Fruit fly (Drosophila melanogaster) whole organism, prepupa: ENCODE measurements around the gene CG13408.

Experiments
- Blimp-1 ChIP-seq: fragments of 200-800 bp; sonication (Bioruptor generic); optimal IDR thresholded peaks from 3 replicates; lab custom pipeline; 2017; ENCODE audit warnings: missing biosample characterization, missing genetic modification characterization, mild to moderate bottlenecking, moderate library complexity, missing genetic modification reagents
- CG10669 ChIP-seq: fragments of 200-800 bp; sonication (Bioruptor generic); optimal IDR thresholded peaks from 3 replicates; lab custom pipeline; 2018; ENCODE audit warnings: missing biosample characterization, mild to moderate bottlenecking, missing genetic modification characterization, moderate library complexity
- CG11902 ChIP-seq: fragments of 200-800 bp; sonication (Bioruptor generic); optimal IDR thresholded peaks from 3 replicates; lab custom pipeline; 2016; ENCODE audit warnings: missing biosample characterization, missing genetic modification characterization
- CG15336 ChIP-seq: fragments of 200-800 bp; sonication (Bioruptor generic); IDR thresholded peaks from 2 replicates; pipeline ENCODE4 v1.3.6; 2022; ENCODE audit warnings: missing biosample characterization, missing genetic modification characterization
- CG1621 ChIP-seq: fragments of 200-800 bp; sonication (Bioruptor generic); optimal IDR thresholded peaks from 3 replicates; lab custom pipeline; 2018; ENCODE audit warnings: missing biosample characterization, mild to moderate bottlenecking, missing genetic modification characterization
- CG16779 ChIP-seq: fragments of 200-800 bp; sonication (Bioruptor generic); optimal IDR thresholded peaks from 3 replicates; lab custom pipeline; 2017; ENCODE audit warnings: missing biosample characterization, mild to moderate bottlenecking, missing genetic modification characterization
- CG3032 ChIP-seq: fragments of 200-800 bp; optimal IDR thresholded peaks from 2 replicates; lab custom pipeline; 2019; ENCODE audit warnings: missing biosample characterization, mild to moderate bottlenecking, missing genetic modification characterization, moderate library complexity
- CG31627 ChIP-seq: fragments of 200-800 bp; sonication (Bioruptor generic); optimal IDR thresholded peaks from 3 replicates; lab custom pipeline; 2016; ENCODE audit warnings: missing biosample characterization, missing genetic modification characterization
- CG4318 ChIP-seq: fragments of 200-800 bp; sonication (Bioruptor generic); optimal IDR thresholded peaks from 3 replicates; lab custom pipeline; 2017; ENCODE audit warnings: missing biosample characterization, mild to moderate bottlenecking, missing genetic modification characterization
- CG6163 ChIP-seq: fragments of 200-800 bp; sonication (Bioruptor generic); IDR thresholded peaks from 3 replicates; pipeline ENCODE4 v1.3.6; 2022; ENCODE audit warnings: missing biosample characterization, missing genetic modification characterization
- CG6276 ChIP-seq: fragments of 200-800 bp; sonication (Bioruptor generic); optimal IDR thresholded peaks from 2 replicates; lab custom pipeline; 2017; ENCODE audit warnings: missing biosample characterization, mild to moderate bottlenecking, missing genetic modification characterization
- CG6854 ChIP-seq: fragments of 200-800 bp; sonication (Bioruptor generic); optimal IDR thresholded peaks from 2 replicates; lab custom pipeline; 2017; ENCODE audit warnings: missing biosample characterization, mild to moderate bottlenecking, missing genetic modification characterization
- CG7368 ChIP-seq: fragments of 200-800 bp; sonication (Bioruptor generic); optimal IDR thresholded peaks from 3 replicates; lab custom pipeline; 2016; ENCODE audit warnings: missing biosample characterization, missing genetic modification characterization
- CG8632 ChIP-seq: fragments of 200-800 bp; sonication (Bioruptor generic); optimal IDR thresholded peaks from 3 replicates; lab custom pipeline; 2016; ENCODE audit warnings: missing biosample characterization, missing genetic modification characterization
- Eip75B ChIP-seq: fragments of 200-800 bp; sonication (Bioruptor generic); optimal IDR thresholded peaks from 3 replicates; lab custom pipeline; 2016; ENCODE audit warnings: missing biosample characterization, missing genetic modification characterization
- Eip78C ChIP-seq: fragments of 200-800 bp; sonication (Bioruptor generic); peaks from one replicate; lab custom pipeline; 2016; ENCODE audit warnings: missing biosample characterization, missing genetic modification characterization
- Eip93F ChIP-seq: fragments of 200-800 bp; sonication (Bioruptor generic); optimal IDR thresholded peaks from 2 replicates; lab custom pipeline; 2016; ENCODE audit warnings: missing biosample characterization, mild to moderate bottlenecking, missing genetic modification characterization
- Ets21C ChIP-seq: fragments of 200-800 bp; sonication (Bioruptor generic); optimal IDR thresholded peaks from 3 replicates; lab custom pipeline; 2016; ENCODE audit warnings: missing biosample characterization, missing genetic modification characterization
- Gug ChIP-seq: fragments of 200-800 bp; sonication (Bioruptor generic); IDR thresholded peaks from 2 replicates; pipeline ENCODE4 v1.3.6; 2022; ENCODE audit warnings: missing biosample characterization, missing genetic modification characterization
- Hr38 ChIP-seq: sonication (Bioruptor generic); optimal IDR thresholded peaks from 2 replicates; lab custom pipeline; 2016; ENCODE audit warnings: missing biosample characterization, missing genetic modification characterization
- Hr4 ChIP-seq: fragments of 200-800 bp; sonication (Bioruptor generic); optimal IDR thresholded peaks from 3 replicates; lab custom pipeline; 2016; ENCODE audit warnings: missing biosample characterization, missing genetic modification characterization
- Met ChIP-seq: fragments of 200-800 bp; sonication (Bioruptor generic); optimal IDR thresholded peaks from 3 replicates; lab custom pipeline; 2016; ENCODE audit warnings: missing biosample characterization, missing genetic modification characterization
- Smox ChIP-seq: fragments of 200-800 bp; sonication (Bioruptor generic); optimal IDR thresholded peaks from 3 replicates; lab custom pipeline; 2016; ENCODE audit warnings: missing biosample characterization, missing genetic modification characterization
- Sox102F ChIP-seq: fragments of 200-800 bp; sonication (Bioruptor generic); optimal IDR thresholded peaks from 2 replicates; lab custom pipeline; 2016; ENCODE audit warnings: missing biosample characterization, mild to moderate bottlenecking, missing genetic modification characterization
- Sox14 ChIP-seq: fragments of 200-800 bp; sonication (Bioruptor generic); optimal IDR thresholded peaks from 3 replicates; lab custom pipeline; 2016; ENCODE audit warnings: missing biosample characterization, missing genetic modification characterization
- Sox15 ChIP-seq: fragments of 200-800 bp; sonication (Bioruptor generic); optimal IDR thresholded peaks from 3 replicates; lab custom pipeline; 2016; ENCODE audit warnings: missing biosample characterization, missing genetic modification characterization
- achi ChIP-seq: fragments of 200-800 bp; sonication (Bioruptor generic); optimal IDR thresholded peaks from 3 replicates; lab custom pipeline; 2016; ENCODE audit warnings: missing biosample characterization, missing genetic modification characterization
- acj6 ChIP-seq: fragments of 200-800 bp; sonication (Bioruptor generic); optimal IDR thresholded peaks from 3 replicates; lab custom pipeline; 2016; ENCODE audit warnings: missing biosample characterization, missing genetic modification characterization
- cyc ChIP-seq: fragments of 200-800 bp; sonication (Bioruptor generic); optimal IDR thresholded peaks from 3 replicates; lab custom pipeline; 2016; ENCODE audit warnings: missing biosample characterization, missing genetic modification characterization
- dac ChIP-seq: fragments of 200-800 bp; sonication (Bioruptor generic); optimal IDR thresholded peaks from 2 replicates; lab custom pipeline; 2017; ENCODE audit warnings: missing biosample characterization, mild to moderate bottlenecking, missing genetic modification characterization
- dsx ChIP-seq: fragments of 200-800 bp; optimal IDR thresholded peaks from 3 replicates; lab custom pipeline; 2019; ENCODE audit warnings: missing biosample characterization, mild to moderate bottlenecking, missing genetic modification characterization, moderate library complexity; ENCODE audit not compliant: poor library complexity, severe bottlenecking
- eg ChIP-seq: fragments of 200-800 bp; sonication (Bioruptor generic); IDR thresholded peaks from 3 replicates; pipeline ENCODE4 v1.3.6; 2022; ENCODE audit warnings: missing biosample characterization, missing genetic modification characterization
- esn ChIP-seq: fragments of 200-800 bp; sonication (Bioruptor generic); optimal IDR thresholded peaks from 2 replicates; lab custom pipeline; 2016; ENCODE audit warnings: missing biosample characterization, mild to moderate bottlenecking, missing genetic modification characterization, moderate library complexity
- fd85E ChIP-seq: fragments of 200-800 bp; sonication (Bioruptor generic); optimal IDR thresholded peaks from 3 replicates; lab custom pipeline; 2016; ENCODE audit warnings: missing biosample characterization, missing genetic modification characterization
- lz ChIP-seq: fragments of 200-800 bp; sonication (Bioruptor generic); optimal IDR thresholded peaks from 3 replicates; lab custom pipeline; 2016; ENCODE audit warnings: missing biosample characterization, missing genetic modification characterization
- net ChIP-seq: fragments of 200-800 bp; sonication (Bioruptor generic); optimal IDR thresholded peaks from 3 replicates; lab custom pipeline; 2016; ENCODE audit warnings: missing biosample characterization, missing genetic modification characterization
- pdm3 ChIP-seq: fragments of 200-800 bp; sonication (Bioruptor generic); optimal IDR thresholded peaks from 3 replicates; lab custom pipeline; 2016; ENCODE audit warnings: missing biosample characterization, missing genetic modification characterization
- salr ChIP-seq, 2 experiments: fragments of 200-800 bp; sonication (Bioruptor generic); optimal IDR thresholded peaks; 3 replicates each; lab custom pipeline; 2016 to 2018; ENCODE audit warnings: missing biosample characterization in 2 of 2, missing genetic modification characterization in 2 of 2, mild to moderate bottlenecking in 1 of 2
- spab ChIP-seq: fragments of 200-800 bp; sonication (Bioruptor generic); optimal IDR thresholded peaks from 2 replicates; lab custom pipeline; 2017; ENCODE audit warnings: missing biosample characterization, mild to moderate bottlenecking, missing genetic modification characterization, missing genetic modification reagents
- ss ChIP-seq, 2 experiments: fragments of 200-800 bp; sonication (Bioruptor generic); optimal IDR thresholded peaks; 2 replicates in 1 of 2; 3 replicates in 1 of 2; lab custom pipeline; 2017 to 2018; ENCODE audit warnings: mild to moderate bottlenecking in 2 of 2, missing biosample characterization in 2 of 2, missing genetic modification characterization in 2 of 2, moderate library complexity in 1 of 2
- svp ChIP-seq: fragments of 200-800 bp; sonication (Bioruptor generic); peaks from one replicate; lab custom pipeline; 2016; ENCODE audit warnings: missing biosample characterization, missing genetic modification characterization
- vri ChIP-seq: fragments of 200-800 bp; sonication (Bioruptor generic); optimal IDR thresholded peaks from 3 replicates; lab custom pipeline; 2016; ENCODE audit warnings: missing biosample characterization, mild to moderate bottlenecking, missing genetic modification characterization

Gene CG13408

DNA sequence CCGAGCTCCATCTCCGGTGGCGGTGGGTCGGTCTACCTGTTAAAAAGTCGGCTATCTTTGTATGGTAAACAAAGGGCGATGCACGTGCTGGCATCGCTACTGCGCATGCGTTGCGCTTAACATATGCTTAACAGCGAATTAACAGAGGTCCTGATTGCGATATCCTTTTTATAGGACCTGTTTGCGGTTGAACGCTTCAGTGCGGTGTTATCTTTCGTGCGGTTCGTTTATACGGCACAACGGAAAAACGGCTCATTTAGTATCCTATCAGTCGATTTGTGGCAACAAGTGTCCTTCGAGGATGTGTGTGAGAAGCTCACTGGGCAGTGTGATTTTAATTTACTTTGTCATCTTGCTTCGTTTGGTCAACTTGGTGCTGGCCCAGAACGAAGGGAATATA lies at the start of gene CG13408:
CG13408 (plus strand) TSS at position 222 of the 400 bp plus-strand sequence.
- no peak for TF ChIP-seq CG3032
- TF ChIP-seq Sox14 (GFP tag; lab: Kevin White, UChicago) = no peak
- no peak for TF ChIP-seq Smox (GFP tag; lab: Kevin White, UChicago)
- no peak for TF ChIP-seq Ets21C (GFP tag; lab: Kevin White, UChicago)
- TF ChIP-seq spab (GFP tag; lab: Kevin White, UChicago) = no peak
- TF ChIP-seq cyc (GFP tag; lab: Kevin White, UChicago) = no peak
- TF ChIP-seq CG6854 (GFP tag; lab: Kevin White, UChicago) = no peak
- no peak for TF ChIP-seq fd85E (GFP tag; lab: Kevin White, UChicago)
- no peak for TF ChIP-seq CG16779 (tag; lab: Kevin White, UChicago)
- TF ChIP-seq lz (GFP tag; lab: Kevin White, UChicago) = no peak
- TF ChIP-seq Met = no peak
- TF ChIP-seq CG11902 = no peak
- TF ChIP-seq, all 60 proteins: peak for 0

DNA sequence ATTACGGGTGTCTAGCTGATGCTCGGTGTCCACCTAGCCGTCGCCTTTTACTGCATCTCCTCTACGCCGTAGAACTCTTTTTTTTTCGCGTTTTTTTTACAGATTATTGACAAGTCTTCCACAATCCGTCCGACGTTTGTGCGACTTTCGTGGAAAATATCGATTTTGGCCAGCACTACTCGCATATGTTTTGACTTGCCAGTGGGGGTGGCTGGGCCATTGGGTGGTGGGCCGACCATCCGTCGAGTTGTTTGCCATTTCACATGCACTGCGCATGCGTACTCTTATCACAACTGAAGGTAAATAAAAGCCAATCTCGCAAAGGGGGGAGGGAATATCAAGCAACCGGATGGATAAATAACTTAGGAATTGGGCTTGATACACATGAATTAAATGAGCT lies 48.4 kb upstream of the CG13408 start, which contains the start of gene CG13409:
CG13409 (minus strand) TSS at position 163 of the 400 bp plus-strand sequence.
- TF ChIP-seq Sox102F (GFP tag; lab: Kevin White, UChicago) (no peak), acj6 (GFP tag; lab: Kevin White, UChicago) (no peak), Blimp-1 (no peak), Sox15 (no peak), CG15336 (GFP tag; lab: Robert Waterston, UW) (no peak), svp (GFP tag; lab: Kevin White, UChicago) (no peak), Smox (GFP tag; lab: Kevin White, UChicago) (no peak)

DNA sequence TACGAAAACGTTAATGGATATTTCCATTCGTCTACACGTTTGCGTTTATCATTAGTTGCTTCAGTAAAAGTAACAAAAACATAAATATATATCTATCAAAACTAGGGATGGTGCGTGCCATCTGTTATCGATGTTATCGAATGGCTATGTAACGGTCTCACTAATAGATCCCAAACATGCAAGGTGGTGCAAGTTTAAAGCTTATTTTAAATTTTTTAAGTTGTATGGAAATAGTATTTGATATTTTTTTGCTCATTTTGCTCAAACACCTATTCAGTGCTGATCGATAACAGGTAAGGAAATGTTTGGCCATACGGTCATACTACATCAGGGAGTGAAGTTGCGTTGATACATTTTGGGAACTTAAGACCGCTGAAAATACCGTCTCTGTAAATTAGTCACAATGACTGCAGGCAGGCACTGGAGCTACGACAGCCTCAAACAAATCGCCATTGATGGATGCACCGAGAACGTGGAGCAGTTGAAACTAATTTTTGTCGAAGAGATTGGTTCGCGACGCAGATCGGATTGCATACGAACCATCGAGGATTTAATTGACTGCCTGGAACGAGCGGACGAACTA lies 45.9 kb upstream of the CG13408 start, which contains the start of the genes CG45099, CG6015, pit and Fadd:
CG45099 (minus strand) TSS at position 127 of the 583 bp plus-strand sequence.
CG6015 (minus strand) TSS at position 127 of the 583 bp plus-strand sequence.
pit (plus strand) TSS at position 139 of the 583 bp plus-strand sequence.
Fadd (plus strand) TSS at position 296 of the 583 bp plus-strand sequence.
- TF ChIP-seq vri (no peak), esn (GFP tag; lab: Kevin White, UChicago) (peak; percentile 30), Eip78C (GFP tag; lab: Kevin White, UChicago) (peak; percentile 70)

DNA sequence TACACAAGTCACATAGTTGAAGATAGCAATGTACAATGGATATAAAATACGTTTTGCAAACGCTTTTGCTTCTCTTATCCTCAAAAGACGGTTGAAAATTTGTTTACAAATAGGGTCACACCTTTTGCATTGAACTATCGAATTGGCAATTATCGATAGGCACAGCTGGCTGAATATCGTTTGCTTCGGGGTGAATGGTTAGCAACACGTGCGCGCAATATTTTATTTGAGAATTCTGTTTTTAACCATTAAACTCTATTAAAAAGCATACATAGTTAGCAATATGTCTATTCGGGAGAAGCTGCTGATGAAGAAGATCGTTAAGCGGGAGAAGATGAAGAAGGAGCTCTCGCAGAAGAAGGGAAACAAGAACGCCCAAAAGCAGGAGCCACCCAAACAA lies 44.6 kb upstream of the CG13408 start:
- TF ChIP-seq dac (no peak), net (no peak), Hr4 (no peak), Met (no peak), salr (GFP tag; optimal IDR thresholded peaks at IDR 0.05; lab: Kevin White, UChicago) (no peak), CG8632 (GFP tag; lab: Kevin White, UChicago) (no peak), CG7368 (no peak), CG3032 (no peak), CG11902 (no peak), Sox14 (GFP tag; lab: Kevin White, UChicago) (no peak), CG31627 (GFP tag; lab: Kevin White, UChicago) (no peak), CG4318 (GFP tag; lab: Kevin White, UChicago) (no peak), CG6276 (GFP tag; lab: Kevin White, UChicago) (no peak)

DNA sequence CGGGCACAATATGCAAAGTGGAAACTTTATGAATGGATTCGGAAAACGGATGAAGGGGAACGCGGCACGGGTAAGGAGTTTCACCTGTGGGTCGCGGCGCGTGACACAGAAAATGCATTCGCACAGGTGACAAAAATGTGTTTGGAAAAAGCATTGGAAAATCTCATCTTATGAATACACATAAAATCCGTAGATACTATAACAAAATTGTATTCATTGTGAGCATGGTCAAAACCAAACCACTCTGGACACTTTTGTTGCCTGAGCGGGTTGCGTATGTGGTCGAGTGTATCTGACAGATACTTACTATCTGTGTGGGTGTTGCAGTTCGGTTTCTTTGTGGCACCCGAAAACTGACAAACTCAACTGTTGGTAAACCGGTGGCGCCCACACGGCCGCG lies 40.7 kb upstream of the CG13408 start:
- TF ChIP-seq ss (GFP tag; optimal IDR thresholded peaks at IDR 0.05; lab: Kevin White, UChicago) (no peak), Sox102F (GFP tag; lab: Kevin White, UChicago) (no peak), Ets21C (GFP tag; lab: Kevin White, UChicago) (no peak), eg (peak; percentile 94), Eip78C (GFP tag; lab: Kevin White, UChicago) (peak; percentile 92), Hr38 (GFP tag; lab: Kevin White, UChicago) (no peak), Gug (GFP tag; lab: Robert Waterston, UW) (peak; percentile 71), acj6 (GFP tag; lab: Kevin White, UChicago) (no peak), Eip93F (GFP tag; lab: Kevin White, UChicago) (no peak), dac (peak; percentile 54), CG6854 (GFP tag; lab: Kevin White, UChicago) (no peak), achi (GFP tag; lab: Kevin White, UChicago) (peak; percentile 80), lz (GFP tag; lab: Kevin White, UChicago) (peak; percentile 65), CG6163 (GFP tag; lab: Robert Waterston, UW) (peak; percentile 90), CG7368 (peak; percentile 75), dsx (peak; percentile 11), Smox (GFP tag; lab: Kevin White, UChicago) (no peak), CG10669 (GFP tag; lab: Kevin White, UChicago) (no peak), Eip75B (GFP tag; lab: Kevin White, UChicago) (no peak), CG4318 (GFP tag; lab: Kevin White, UChicago) (no peak), pdm3 (GFP tag; lab: Kevin White, UChicago) (no peak), CG1621 (tag; lab: Kevin White, UChicago) (no peak), Sox14 (GFP tag; lab: Kevin White, UChicago) (peak; percentile 81), Blimp-1 (no peak)
